Worm (Caenorhabditis elegans): ENCODE results near the gene F21D12.2.
A peak's percentile ranks its signal among the peaks of the same experiment; 100 is the strongest.

DNA sequence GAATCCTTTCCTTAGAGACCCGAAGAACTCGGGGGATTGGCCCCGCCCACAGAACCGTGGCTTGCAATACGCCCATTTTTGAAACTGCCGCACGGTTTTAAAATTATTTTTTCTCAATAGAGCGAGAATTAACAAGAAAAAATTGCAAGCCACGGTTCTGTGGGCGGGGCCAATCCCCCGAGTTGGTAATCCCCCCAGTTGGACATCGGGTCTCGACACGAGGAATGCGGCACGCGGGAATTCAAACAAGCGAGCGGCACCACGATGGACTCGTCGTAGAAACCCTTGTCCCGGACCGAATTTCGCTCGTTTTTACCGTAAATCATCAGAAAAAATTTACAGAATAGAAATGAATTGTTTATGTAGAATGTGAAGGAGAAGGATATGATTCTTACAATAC lies 35.5 kb downstream of the F21D12.2 start:
- TF ChIP-seq set-16 (GFP tag; IDR thresholded peaks at IDR 0.05) (no peak), nhr-237 (tag; optimal IDR thresholded peaks at IDR 0.05) (no peak), F49E8.2 (tag; optimal IDR thresholded peaks at IDR 0.05; ENCODE audit: borderline replicate concordance) (peak; percentile 57), cey-2 (tag; optimal IDR thresholded peaks at IDR 0.05; ENCODE audit: borderline replicate concordance, insufficient read depth) (no peak), ztf-11 (tag; optimal IDR thresholded peaks at IDR 0.05) (no peak), zip-11 (GFP tag; IDR thresholded peaks at IDR 0.05) (no peak), spr-3 (GFP tag; optimal IDR thresholded peaks at IDR 0.05) (no peak), tra-1 (GFP tag; IDR thresholded peaks at IDR 0.05) (no peak)
